Worm (Caenorhabditis elegans): ENCODE measurements around the gene W08F4.7.

DNA sequence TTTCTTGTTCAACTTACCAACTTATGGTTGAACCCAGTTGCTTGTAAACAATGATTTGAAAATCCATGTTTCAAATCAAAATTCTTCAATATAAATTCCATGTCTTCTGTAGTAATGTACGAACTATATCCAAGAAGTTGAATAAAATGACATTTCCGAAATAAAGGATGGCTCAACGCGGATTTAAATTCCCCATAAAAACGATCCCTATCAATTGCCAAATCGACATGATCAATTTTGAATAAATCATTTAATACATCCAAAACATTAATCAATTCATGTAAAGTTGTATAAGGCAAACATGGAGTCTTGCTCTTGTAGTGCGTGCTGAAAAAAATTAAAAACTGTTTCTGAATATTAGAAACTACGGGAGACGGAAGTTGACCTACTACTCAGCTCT lies 13.6 kb upstream of the W08F4.7 start, which contains the start of gene W08F4.10:
- TF ChIP-seq tra-4 (tag; optimal IDR thresholded peaks at IDR 0.05) (no peak), ets-7 (tag; optimal IDR thresholded peaks at IDR 0.05) (no peak), ama-1 (optimal IDR thresholded peaks at IDR 0.05) (no peak), tbx-37 (GFP tag; conservative IDR thresholded peaks at IDR 0.05) (no peak), sea-1 (GFP tag; conservative IDR thresholded peaks at IDR 0.05) (no peak), ceh-13 (GFP tag; optimal IDR thresholded peaks at IDR 0.05) (no peak)

Data from whole organism, early embryonic.